Fruit fly (Drosophila melanogaster): ENCODE data around the gene eIF4E1.
A peak's percentile ranks its signal among the peaks of the same experiment; 100 is the strongest.

eIF4E1 gene

DNA sequence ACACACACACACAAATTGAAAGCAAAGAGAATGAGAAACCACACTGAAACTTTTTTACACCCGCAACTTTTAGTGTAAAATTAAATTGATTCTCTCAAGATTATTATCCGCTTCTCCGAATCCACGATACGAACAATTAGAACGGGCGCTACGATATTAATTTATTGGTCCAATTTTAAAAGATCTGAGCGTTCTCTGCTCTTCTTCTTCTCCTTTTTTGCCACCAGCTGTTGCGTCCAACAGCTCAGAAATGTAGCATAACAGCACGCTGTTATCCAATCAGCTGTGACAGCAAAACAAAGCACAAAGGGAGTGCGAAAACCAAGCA is 43.6 kb downstream of the eIF4E1 start, which contains the start of the genes UGP and Svip (continued):
- peak; percentile 13 for TF ChIP-seq Fer3 (tag; optimal IDR thresholded peaks at IDR 0.05)
- peak; percentile 24 for TF ChIP-seq CG10267 (tag; optimal IDR thresholded peaks at IDR 0.05)
- peak; percentile 29 for TF ChIP-seq CG13287 (GFP tag; IDR thresholded peaks at IDR 0.05; ENCODE audit: partially characterized antibody)
- TF ChIP-seq unc-4 (GFP tag; IDR thresholded peaks at IDR 0.05; ENCODE audit: partially characterized antibody): 0 out of 2 replicates have a peak, but pooled peaks have one; percentile 18
- peak; percentile 25; the same call in 1 of the 2 replicates for TF ChIP-seq hbn (GFP tag; IDR thresholded peaks at IDR 0.05; ENCODE audit: partially characterized antibody)
- peak; percentile 30; the same call in 1 of the 2 replicates for TF ChIP-seq Ada2b (GFP tag; IDR thresholded peaks at IDR 0.05)
- TF ChIP-seq psq (GFP tag; optimal IDR thresholded peaks at IDR 0.05): peak; percentile 25
- TF ChIP-seq E2f2 (GFP tag; IDR thresholded peaks at IDR 0.05): peak; percentile 30; the same call in 1 of the 2 replicates
- TF ChIP-seq CG8924 (tag; optimal IDR thresholded peaks at IDR 0.05): peak; percentile 44
- no peak for TF ChIP-seq vnd (GFP tag; IDR thresholded peaks at IDR 0.05; ENCODE audit: partially characterized antibody)
- TF ChIP-seq CG17186 (GFP tag; optimal IDR thresholded peaks at IDR 0.05): peak; percentile 99
- peak; percentile 16 for TF ChIP-seq stwl (tag; optimal IDR thresholded peaks at IDR 0.05)
- TF ChIP-seq exex (tag; optimal IDR thresholded peaks at IDR 0.05): peak; percentile 13
- no peak for TF ChIP-seq CG11560 (tag; IDR thresholded peaks at IDR 0.05)
- 0 out of 4 replicates have a peak, but pooled peaks have one; percentile 57 for TF ChIP-seq chinmo (GFP tag; IDR thresholded peaks at IDR 0.05; ENCODE audit: partially characterized antibody)
- peak; percentile 7 for TF ChIP-seq CG12299 (tag; optimal IDR thresholded peaks at IDR 0.05)
- no peak for TF ChIP-seq Dbx (GFP tag; IDR thresholded peaks at IDR 0.05)
- TF ChIP-seq row (GFP tag; IDR thresholded peaks at IDR 0.05): peak; percentile 37; the same call in 2 of the 3 replicates
- TF ChIP-seq mirr (GFP tag; optimal IDR thresholded peaks at IDR 0.05): no peak
- peak; percentile 24; the same call in 1 of the 2 replicates for TF ChIP-seq slbo (GFP tag; IDR thresholded peaks at IDR 0.05)
- TF ChIP-seq insv (GFP tag; optimal IDR thresholded peaks at IDR 0.05): peak in 1 of 2 experiments; percentile 85
- no peak for TF ChIP-seq Dip2 (GFP tag; IDR thresholded peaks at IDR 0.05)
- peak; percentile 1 for TF ChIP-seq CG2678 (tag; optimal IDR thresholded peaks at IDR 0.05)
- peak; percentile 48; the same call in 1 of the 3 replicates for TF ChIP-seq CG34422 (GFP tag; IDR thresholded peaks at IDR 0.05)
- TF ChIP-seq CG34224 (GFP tag; IDR thresholded peaks at IDR 0.05; ENCODE audit: partially characterized antibody): 0 out of 3 replicates have a peak, but pooled peaks have one; percentile 15
- peak; percentile 52 for TF ChIP-seq CG4617 (GFP tag; optimal IDR thresholded peaks at IDR 0.05; ENCODE audit: borderline replicate concordance)
- 0 out of 3 replicates have a peak, but pooled peaks have one; percentile 21 for TF ChIP-seq CG11695 (GFP tag; IDR thresholded peaks at IDR 0.05)
- TF ChIP-seq CG15601 (tag; optimal IDR thresholded peaks at IDR 0.05): peak; percentile 29
- peak; percentile 43 for TF ChIP-seq MESR4 (GFP tag; optimal IDR thresholded peaks at IDR 0.05)
- TF ChIP-seq gfzf (GFP tag; optimal IDR thresholded peaks at IDR 0.05): peak; percentile 9
- peak; percentile 1 for TF ChIP-seq her (GFP tag; optimal IDR thresholded peaks at IDR 0.05)
- peak; percentile 4 for TF ChIP-seq CG13296 (GFP tag; optimal IDR thresholded peaks at IDR 0.05)
- peak; percentile 11 for TF ChIP-seq NfI (GFP tag; optimal IDR thresholded peaks at IDR 0.05)
- TF ChIP-seq gsb-n (tag; optimal IDR thresholded peaks at IDR 0.05): peak; percentile 45
- peak; percentile 84 for TF ChIP-seq Med (GFP tag)
- TF ChIP-seq scrt (GFP tag; optimal IDR thresholded peaks at IDR 0.05): peak; percentile 52
- peak; percentile 41 for TF ChIP-seq CG1603 (tag; optimal IDR thresholded peaks at IDR 0.05)
- no peak for TF ChIP-seq inv (GFP tag; IDR thresholded peaks at IDR 0.05; ENCODE audit: partially characterized antibody)
- TF ChIP-seq CG6175 (GFP tag; IDR thresholded peaks at IDR 0.05): no peak
- peak; percentile 70 for TF ChIP-seq cg (GFP tag; optimal IDR thresholded peaks at IDR 0.05)
- TF ChIP-seq CG4282 (GFP tag; optimal IDR thresholded peaks at IDR 0.05): peak; percentile 27
- TF ChIP-seq CG18011 (GFP tag; optimal IDR thresholded peaks at IDR 0.05): no peak
- TF ChIP-seq CG17361 (GFP tag; IDR thresholded peaks at IDR 0.05): no peak
- peak; percentile 28; the same call in 1 of the 4 replicates for TF ChIP-seq Dll (GFP tag; IDR thresholded peaks at IDR 0.05; ENCODE audit: partially characterized antibody)
- 0 out of 2 replicates have a peak, but pooled peaks have one; percentile 20 for TF ChIP-seq sna (GFP tag; IDR thresholded peaks at IDR 0.05; ENCODE audit: partially characterized antibody)
- TF ChIP-seq Drgx (GFP tag; IDR thresholded peaks at IDR 0.05): peak; percentile 65; the same call in 1 of the 2 replicates
- TF ChIP-seq Dp (GFP tag; optimal IDR thresholded peaks at IDR 0.05): peak; percentile 21
- TF ChIP-seq MBD-R2 (GFP tag; IDR thresholded peaks at IDR 0.05): peak; percentile 51; the same call in 1 of the 2 replicates
